Fruit fly (Drosophila melanogaster): ENCODE measurements around the gene CG43232.

CG43232 gene

dm6 chr2L:6971597-6972036 lies 39.7 kb downstream of the CG43232 start, which contains the start of gene snRNP-U1-70K (continued):
- TF ChIP-seq CG15696 (tag; optimal IDR thresholded peaks at IDR 0.05) (no peak), CG10267 (tag; optimal IDR thresholded peaks at IDR 0.05) (peak; percentile 62), Hr3 (GFP tag; optimal IDR thresholded peaks at IDR 0.05) (no peak), jigr1 (GFP tag; IDR thresholded peaks at IDR 0.05) (no peak), pum (GFP tag; optimal IDR thresholded peaks at IDR 0.05) (no peak), CG12391 (tag; optimal IDR thresholded peaks at IDR 0.05) (peak; percentile 45), D19B (GFP tag; optimal IDR thresholded peaks at IDR 0.05) (no peak), Dref (GFP tag; IDR thresholded peaks at IDR 0.05) (peak; percentile 40), tna (GFP tag; IDR thresholded peaks at IDR 0.05; ENCODE audit: partially characterized antibody) (no peak; the same call in 1 of the 2 replicates), hbn (GFP tag; IDR thresholded peaks at IDR 0.05; ENCODE audit: partially characterized antibody) (no peak), HLHmδ (GFP tag; optimal IDR thresholded peaks at IDR 0.05) (no peak), CG9797 (GFP tag; optimal IDR thresholded peaks at IDR 0.05) (peak; percentile 94), knrl (GFP tag; IDR thresholded peaks at IDR 0.05; ENCODE audit: partially characterized antibody) (peak; percentile 52; the same call in 1 of the 3 replicates), CG31224 (GFP tag; IDR thresholded peaks at IDR 0.05) (no peak), CG15514 (GFP tag; optimal IDR thresholded peaks at IDR 0.05) (peak; percentile 81), Oli (tag; optimal IDR thresholded peaks at IDR 0.05) (no peak), Tbp (GFP tag; optimal IDR thresholded peaks at IDR 0.05) (no peak), cad (GFP tag; optimal IDR thresholded peaks at IDR 0.05) (no peak), Aef1 (GFP tag; IDR thresholded peaks at IDR 0.05) (no peak), CG7271 (tag; optimal IDR thresholded peaks at IDR 0.05) (no peak), Nf-YB (GFP tag; optimal IDR thresholded peaks at IDR 0.05) (no peak), gfzf (GFP tag; optimal IDR thresholded peaks at IDR 0.05) (peak; percentile 89), CG12744 (GFP tag; optimal IDR thresholded peaks at IDR 0.05) (no peak), CG8944 (GFP tag; optimal IDR thresholded peaks at IDR 0.05) (no peak), dati (GFP tag; IDR thresholded peaks at IDR 0.05) (no peak), Dip2 (GFP tag; IDR thresholded peaks at IDR 0.05) (no peak), lmd (GFP tag; IDR thresholded peaks at IDR 0.05) (no peak), Antp (GFP tag; optimal IDR thresholded peaks at IDR 0.05) (no peak), Pdp1 (GFP tag; optimal IDR thresholded peaks at IDR 0.05) (peak in 1 of 2 experiments; percentile 54), PHDP (tag; optimal IDR thresholded peaks at IDR 0.05) (no peak), CG3995 (GFP tag; optimal IDR thresholded peaks at IDR 0.05) (peak; percentile 66), CG12769 (tag; optimal IDR thresholded peaks at IDR 0.05) (no peak), eve (GFP tag; optimal IDR thresholded peaks at IDR 0.05) (no peak), Atf-2 (GFP tag; optimal IDR thresholded peaks at IDR 0.05) (no peak), CG12659 (GFP tag; optimal IDR thresholded peaks at IDR 0.05) (peak; percentile 64), gsb (GFP tag; IDR thresholded peaks at IDR 0.05) (no peak), CG15269 (tag; optimal IDR thresholded peaks at IDR 0.05) (no peak), ind (GFP tag; optimal IDR thresholded peaks at IDR 0.05) (no peak), ab (GFP tag; optimal IDR thresholded peaks at IDR 0.05) (no peak), Abd-B (GFP tag; optimal IDR thresholded peaks at IDR 0.05) (peak; percentile 52), CG17568 (GFP tag; optimal IDR thresholded peaks at IDR 0.05) (no peak), dpn (GFP tag; optimal IDR thresholded peaks at IDR 0.05) (no peak), CG4328 (GFP tag; optimal IDR thresholded peaks at IDR 0.05) (no peak), CG4730 (GFP tag; IDR thresholded peaks at IDR 0.05) (no peak), tio (GFP tag; optimal IDR thresholded peaks at IDR 0.05) (no peak), CG8388 (GFP tag; optimal IDR thresholded peaks at IDR 0.05) (no peak), CG30431 (GFP tag; optimal IDR thresholded peaks at IDR 0.05) (no peak), sna (GFP tag; IDR thresholded peaks at IDR 0.05; ENCODE audit: partially characterized antibody) (no peak), pho (GFP tag; optimal IDR thresholded peaks at IDR 0.05) (no peak), pb (GFP tag; optimal IDR thresholded peaks at IDR 0.05) (no peak), CG12942 (GFP tag; optimal IDR thresholded peaks at IDR 0.05) (no peak)
